Worm (Caenorhabditis elegans): ENCODE data around the gene srd-11.

DNA sequence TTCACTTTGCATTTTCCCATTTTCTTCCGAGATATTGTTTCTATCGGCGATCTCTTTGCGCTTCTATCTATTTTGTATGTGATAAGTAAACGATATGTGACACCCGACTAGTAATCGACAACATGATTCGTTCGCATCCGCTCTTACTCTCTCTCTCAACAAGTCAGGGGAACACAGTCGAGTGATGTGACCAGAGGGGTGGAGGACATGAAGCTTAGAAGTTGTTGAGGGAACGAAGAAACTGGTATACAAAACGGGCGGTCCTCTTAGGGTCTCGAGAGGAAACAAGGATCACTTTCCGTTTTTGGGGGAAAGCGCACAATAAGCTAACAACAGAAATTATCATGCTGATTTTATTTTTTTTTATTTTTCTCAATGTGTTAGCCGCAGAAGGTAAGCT, 26.6 kb downstream of the srd-11 start, which contains the start of gene F53F4.4:
- TF ChIP-seq tbx-37 (GFP tag; conservative IDR thresholded peaks at IDR 0.05) (no peak), scrt-1 (GFP tag; IDR thresholded peaks at IDR 0.05) (no peak), F13C5.2 (tag; optimal IDR thresholded peaks at IDR 0.05) (no peak), ceh-13 (GFP tag; optimal IDR thresholded peaks at IDR 0.05) (no peak), ceh-36 (tag; optimal IDR thresholded peaks at IDR 0.05) (no peak), tra-4 (tag; optimal IDR thresholded peaks at IDR 0.05) (no peak), ama-1 (optimal IDR thresholded peaks at IDR 0.05) (no peak)

Data from whole organism, early embryonic.